Worm (Caenorhabditis elegans) whole organism, mixed stage, embryonic: Measurements from ENCODE around the gene pax-2.

Source experiments
- M03D4.4 ChIP-seq: sonication (generic microtip); optimal IDR thresholded peaks from 2 replicates; lab custom pipeline; 2017; ENCODE audit warnings: mild to moderate bottlenecking, missing genetic modification characterization, missing compliant biosample characterization
- bed-3 ChIP-seq: fragments of 200-800 bp; sonication (Bioruptor generic); optimal IDR thresholded peaks from 3 replicates; lab custom pipeline; 2018; ENCODE audit warnings: mild to moderate bottlenecking, missing genetic modification characterization, moderate library complexity, missing compliant biosample characterization
- blmp-1 ChIP-seq: fragments of 150-350 bp; optimal IDR thresholded peaks from 2 replicates; lab custom pipeline; 2014; ENCODE audit warnings: missing biosample characterization, missing genetic modification characterization
- ceh-43 ChIP-seq: fragments of 200-800 bp; sonication (Bioruptor generic); optimal IDR thresholded peaks from 2 replicates; lab custom pipeline; 2018; ENCODE audit warnings: mild to moderate bottlenecking, missing genetic modification characterization, moderate library complexity, missing compliant biosample characterization
- ceh-83 ChIP-seq: fragments of 200-800 bp; sonication (Bioruptor generic); optimal IDR thresholded peaks from 2 replicates; lab custom pipeline; 2018; ENCODE audit warnings: mild to moderate bottlenecking, missing genetic modification characterization, missing compliant biosample characterization
- ces-1 ChIP-seq: fragments of 150-350 bp; optimal IDR thresholded peaks from 2 replicates; lab custom pipeline; 2014; ENCODE audit warnings: missing biosample characterization, missing genetic modification reagents, missing genetic modification characterization
- drap-1 ChIP-seq: fragments of 200-800 bp; sonication (Bioruptor generic); optimal IDR thresholded peaks from 3 replicates; lab custom pipeline; 2018; ENCODE audit warnings: mild to moderate bottlenecking, missing genetic modification characterization, missing compliant biosample characterization
- elt-3 ChIP-seq: fragments of 150-350 bp; optimal IDR thresholded peaks from 2 replicates; lab custom pipeline; 2014; ENCODE audit warnings: missing biosample characterization, missing genetic modification characterization
- flh-1 ChIP-seq: fragments of 200-800 bp; sonication (Bioruptor generic); optimal IDR thresholded peaks from 2 replicates; lab custom pipeline; 2018; ENCODE audit warnings: mild to moderate bottlenecking, missing genetic modification characterization, moderate library complexity, missing compliant biosample characterization
- ham-2 ChIP-seq: fragments of 200-800 bp; sonication (Bioruptor generic); optimal IDR thresholded peaks from 2 replicates; lab custom pipeline; 2018; ENCODE audit warnings: mild to moderate bottlenecking, missing genetic modification characterization, missing compliant biosample characterization
- lin-13 ChIP-seq: fragments of 150-350 bp; optimal IDR thresholded peaks from 2 replicates; lab custom pipeline; 2014; ENCODE audit warnings: missing biosample characterization, missing genetic modification characterization
- lin-32 ChIP-seq: fragments of 200-800 bp; sonication (Bioruptor generic); optimal IDR thresholded peaks from 2 replicates; lab custom pipeline; 2018; ENCODE audit warnings: mild to moderate bottlenecking, missing genetic modification characterization, missing compliant biosample characterization
- lsy-2 ChIP-seq: fragments of 150-350 bp; optimal IDR thresholded peaks from 2 replicates; lab custom pipeline; 2014; ENCODE audit warnings: missing biosample characterization, missing genetic modification characterization
- mab-5 ChIP-seq: fragments of 150-350 bp; optimal IDR thresholded peaks from 2 replicates; lab custom pipeline; 2014; ENCODE audit warnings: missing biosample characterization, missing genetic modification characterization
- mep-1 ChIP-seq: fragments of 150-350 bp; optimal IDR thresholded peaks from 2 replicates; lab custom pipeline; 2017; ENCODE audit warnings: missing biosample characterization, missing genetic modification reagents, missing genetic modification characterization, inconsistent platforms
- mls-2 ChIP-seq: sonication (generic microtip); optimal IDR thresholded peaks from 2 replicates; lab custom pipeline; 2016; ENCODE audit warnings: mild to moderate bottlenecking, missing genetic modification characterization, moderate library complexity, missing compliant biosample characterization
- nhr-12 ChIP-seq: fragments of 150-350 bp; optimal IDR thresholded peaks from 2 replicates; lab custom pipeline; 2014; ENCODE audit warnings: missing biosample characterization, missing genetic modification characterization
- nhr-2 ChIP-seq: fragments of 150-350 bp; optimal IDR thresholded peaks from 2 replicates; lab custom pipeline; 2014; ENCODE audit warnings: missing biosample characterization, missing genetic modification characterization
- nhr-237 ChIP-seq: fragments of 150-350 bp; optimal IDR thresholded peaks from 2 replicates; lab custom pipeline; 2014; ENCODE audit warnings: missing biosample characterization, missing genetic modification characterization
- nhr-28 ChIP-seq: fragments of 150-350 bp; optimal IDR thresholded peaks from 2 replicates; lab custom pipeline; 2014; ENCODE audit warnings: missing biosample characterization, missing genetic modification characterization
- sem-2 ChIP-seq: fragments of 200-800 bp; sonication (Bioruptor generic); optimal IDR thresholded peaks from 2 replicates; lab custom pipeline; 2018; ENCODE audit warnings: mild to moderate bottlenecking, missing genetic modification characterization, missing compliant biosample characterization
- snpc-4 ChIP-seq: fragments of 150-350 bp; optimal IDR thresholded peaks from 2 replicates; lab custom pipeline; 2014; ENCODE audit warnings: missing biosample characterization, missing genetic modification characterization
- sptf-1 ChIP-seq: sonication (generic microtip); optimal IDR thresholded peaks from 2 replicates; lab custom pipeline; 2017; ENCODE audit warnings: mild to moderate bottlenecking, missing genetic modification characterization, moderate library complexity, missing compliant biosample characterization
- unc-39 ChIP-seq: fragments of 150-350 bp; optimal IDR thresholded peaks from 2 replicates; lab custom pipeline; 2014; ENCODE audit warnings: missing biosample characterization, missing genetic modification characterization
- unc-62 ChIP-seq: fragments of 150-350 bp; optimal IDR thresholded peaks from 2 replicates; lab custom pipeline; 2014; ENCODE audit warnings: missing biosample characterization, missing genetic modification reagents, missing genetic modification characterization
- zip-8 ChIP-seq: fragments of 150-350 bp; optimal IDR thresholded peaks from 2 replicates; lab custom pipeline; 2014; ENCODE audit warnings: missing biosample characterization, missing genetic modification characterization

pax-2 gene

DNA sequence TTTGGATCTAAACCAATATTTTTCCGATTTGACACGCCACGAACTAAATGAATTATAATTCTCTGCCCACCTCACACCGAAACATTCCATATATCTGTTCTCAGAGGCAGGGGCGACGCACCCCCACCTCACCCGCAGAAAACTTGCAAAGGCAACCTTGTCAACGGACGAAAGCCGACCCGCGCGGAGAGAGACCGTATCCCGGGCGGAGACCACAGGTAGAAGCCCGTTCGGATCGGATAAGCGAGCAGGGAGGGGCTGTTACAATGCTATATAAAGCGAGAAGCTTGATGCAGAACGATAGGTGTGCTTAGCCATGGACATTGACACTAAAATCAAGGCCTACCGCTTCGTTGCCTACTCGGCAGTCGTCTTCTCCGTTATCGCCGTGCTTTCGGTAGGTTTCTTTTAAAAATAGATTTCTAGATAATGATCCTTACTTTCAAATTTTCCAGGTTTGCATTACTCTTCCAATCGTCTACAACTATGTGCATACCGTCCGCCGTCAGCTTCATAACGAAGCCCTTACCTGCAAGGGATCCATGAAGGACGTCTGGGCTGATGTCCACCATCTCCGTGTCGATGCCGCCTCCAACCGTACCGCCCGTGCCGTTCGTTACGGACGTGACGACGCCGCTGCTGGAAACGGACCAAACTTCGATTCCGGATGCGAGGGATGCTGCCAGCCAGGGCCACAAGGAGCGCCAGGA lies 31.3 kb upstream of the pax-2 start, which contains the start of the genes zipt-2.2 and dpy-13:
Gene zipt-2.2, minus strand, starts transcription at position 51 of the 710 bp plus-strand sequence.
Gene dpy-13, plus strand, starts transcription at position 300 of the 710 bp plus-strand sequence.
- TF ChIP-seq ham-2 (GFP tag; lab: Kevin White, UChicago) (peak; percentile 68), mls-2 (no peak)

DNA sequence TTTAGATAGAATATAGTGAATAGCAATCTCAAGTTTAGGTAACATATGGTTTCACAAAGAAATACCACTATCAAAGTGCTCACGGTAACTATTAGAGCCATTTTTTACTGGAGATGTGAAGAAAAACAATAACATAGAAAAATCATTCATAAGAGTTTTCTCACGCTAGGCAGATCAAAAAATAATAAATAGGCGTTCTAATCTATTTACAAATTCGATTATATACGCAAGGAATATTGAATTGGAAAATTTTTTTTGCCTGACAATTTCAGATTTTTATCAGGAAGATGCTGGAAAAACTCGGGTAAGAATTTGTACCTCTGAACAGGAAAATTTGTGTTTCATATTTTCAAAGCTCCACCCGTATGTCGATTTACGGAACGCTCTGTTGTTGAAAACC lies 23.7 kb upstream of the pax-2 start, which contains the start of gene srbc-70:
Gene srbc-70, minus strand, starts transcription at position 101 of the 400 bp plus-strand sequence.
- TF ChIP-seq ham-2 (GFP tag; lab: Kevin White, UChicago) (no peak), mep-1 (no peak), flh-1 (GFP tag; lab: Kevin White, UChicago) (no peak)

ce11 chrIV:4225851-4226250 lies 21.7 kb upstream of the pax-2 start, which contains the start of gene srbc-71:
TSS of gene srbc-71 (minus strand) at chrIV:4225951.
- TF ChIP-seq bed-3 (GFP tag; lab: Kevin White, UChicago), result no peak
- TF ChIP-seq ceh-83 (GFP tag; lab: Kevin White, UChicago), result no peak

DNA sequence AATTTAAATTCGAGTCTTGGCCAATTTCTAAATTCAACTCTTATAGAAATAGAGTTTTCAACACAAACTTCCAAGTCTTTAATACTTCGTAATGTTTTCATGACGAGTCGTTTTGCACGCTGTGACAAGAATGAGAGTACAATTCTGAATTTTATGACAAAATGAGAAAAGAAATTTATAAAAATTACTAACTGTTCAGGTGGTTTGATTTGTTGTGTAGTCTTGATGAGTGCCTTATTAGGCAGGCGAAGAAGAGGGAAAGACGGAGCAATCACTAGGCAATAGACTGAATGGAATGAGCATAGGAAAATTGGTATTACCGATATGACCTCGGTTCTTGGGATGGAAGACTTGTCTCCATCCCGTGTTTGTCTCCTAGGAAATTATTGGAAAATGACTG lies 15.8 kb upstream of the pax-2 start, which contains the start of gene F30B5.11:
Gene F30B5.11, minus strand, starts transcription at position 101 of the 400 bp plus-strand sequence.
- TF ChIP-seq blmp-1 (no peak), elt-3 (tag; lab: Kevin White, UChicago) (no peak), mab-5 (tag; lab: Kevin White, UChicago) (no peak), unc-39 (tag; lab: Kevin White, UChicago) (no peak), ham-2 (GFP tag; lab: Kevin White, UChicago) (no peak), zip-8 (no peak), flh-1 (GFP tag; lab: Kevin White, UChicago) (no peak), snpc-4 (tag; lab: Kevin White, UChicago) (no peak), ceh-43 (no peak), M03D4.4 (tag; lab: Kevin White, UChicago) (no peak), unc-62 (GFP tag; lab: Kevin White, UChicago) (no peak), sptf-1 (tag; lab: Kevin White, UChicago) (no peak), nhr-2 (tag; lab: Kevin White, UChicago) (no peak), nhr-12 (tag; lab: Kevin White, UChicago) (no peak), sem-2 (GFP tag; lab: Kevin White, UChicago) (no peak), nhr-28 (tag; lab: Kevin White, UChicago) (no peak), lsy-2 (tag; lab: Kevin White, UChicago) (no peak)

- TF ChIP-seq nhr-28 (tag; lab: Kevin White, UChicago) (no peak), lsy-2 (tag; lab: Kevin White, UChicago) (no peak), blmp-1 (no peak), M03D4.4 (tag; lab: Kevin White, UChicago) (no peak), mls-2 (no peak), mab-5 (tag; lab: Kevin White, UChicago) (no peak), lin-32 (GFP tag; lab: Kevin White, UChicago) (no peak)
Measured at ce11 chrIV:4218276-4218675, 14.1 kb upstream of the pax-2 start.

DNA sequence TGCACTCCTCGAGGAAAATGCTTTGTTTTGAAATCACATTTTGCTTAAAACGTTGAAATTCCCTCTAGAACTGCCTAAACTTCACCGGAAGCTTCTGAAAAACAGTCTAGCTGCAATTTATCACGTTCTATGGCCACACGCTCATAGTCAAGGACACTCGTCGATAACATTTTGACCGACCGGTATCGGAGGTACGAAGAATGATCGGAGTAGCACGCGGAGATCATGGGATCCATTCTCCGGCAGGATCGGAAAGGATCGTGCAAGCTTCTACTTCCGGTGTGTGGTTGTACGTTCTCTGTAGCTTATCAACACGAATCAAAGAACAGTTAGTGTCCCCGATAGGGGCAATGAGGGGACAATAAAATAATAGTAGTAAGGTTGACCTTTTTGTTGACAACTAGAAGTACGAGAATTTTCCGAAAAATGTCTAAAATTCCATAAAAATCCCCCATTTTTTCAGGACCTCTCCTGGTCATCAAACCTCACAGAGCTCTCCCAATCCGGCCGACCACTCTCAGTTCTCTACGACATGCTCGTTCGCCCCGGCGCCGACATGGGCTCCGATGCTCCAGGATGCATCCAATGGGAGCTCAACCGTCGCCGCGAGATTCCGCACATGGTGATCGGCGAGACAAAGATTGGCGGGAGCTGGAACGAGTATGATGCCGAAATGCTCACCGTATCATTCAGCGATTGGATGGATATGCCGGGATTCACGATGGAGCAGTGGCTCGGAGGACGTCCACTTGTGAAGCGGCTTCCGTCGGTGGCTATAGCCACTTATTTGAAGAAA lies 12.1 kb upstream of the pax-2 start:
- TF ChIP-seq nhr-237 (tag; lab: Kevin White, UChicago) (no peak), lin-13 (tag; lab: Kevin White, UChicago) (no peak), ces-1 (GFP tag; lab: Kevin White, UChicago) (no peak), drap-1 (GFP tag; lab: Kevin White, UChicago) (no peak), unc-62 (GFP tag; lab: Kevin White, UChicago) (no peak)
